Fruit fly (Drosophila melanogaster): ENCODE data around the gene CG42597.

The CG42597 gene

dm6 chr2L:22018861-22019270 lies 46.3 kb downstream of the CG42597 start, which contains the start of gene tio (continued):
- peak; percentile 51 for TF ChIP-seq Side (GFP tag; optimal IDR thresholded peaks at IDR 0.05)
- TF ChIP-seq Camta (GFP tag; optimal IDR thresholded peaks at IDR 0.05): no peak
- TF ChIP-seq dm (GFP tag; optimal IDR thresholded peaks at IDR 0.05): no peak
- no peak for TF ChIP-seq her (GFP tag; optimal IDR thresholded peaks at IDR 0.05)
- no peak for TF ChIP-seq CG10654 (GFP tag; optimal IDR thresholded peaks at IDR 0.05)
- TF ChIP-seq CG4360 (GFP tag; IDR thresholded peaks at IDR 0.05): no peak
- TF ChIP-seq br (optimal IDR thresholded peaks at IDR 0.05): no peak
- no peak for TF ChIP-seq CG18262 (tag; optimal IDR thresholded peaks at IDR 0.05)
- TF ChIP-seq bsh (GFP tag; optimal IDR thresholded peaks at IDR 0.05): peak in 1 of 2 experiments; percentile 16
- no peak for TF ChIP-seq nmo (GFP tag; optimal IDR thresholded peaks at IDR 0.05)
- TF ChIP-seq Usf (GFP tag; optimal IDR thresholded peaks at IDR 0.05): no peak
- TF ChIP-seq tx (GFP tag; optimal IDR thresholded peaks at IDR 0.05): no peak
- no peak for TF ChIP-seq zfh1 (GFP tag; IDR thresholded peaks at IDR 0.05)
- no peak for TF ChIP-seq CG2678 (tag; optimal IDR thresholded peaks at IDR 0.05)
- peak; percentile 32 for TF ChIP-seq Neu2 (GFP tag; optimal IDR thresholded peaks at IDR 0.05; ENCODE audit: borderline replicate concordance)
- TF ChIP-seq ac (GFP tag; optimal IDR thresholded peaks at IDR 0.05): peak; percentile 67
- TF ChIP-seq Ets65A (GFP tag): no peak
- TF ChIP-seq CG17912 (GFP tag; optimal IDR thresholded peaks at IDR 0.05): no peak
- TF ChIP-seq CG14014 (GFP tag; IDR thresholded peaks at IDR 0.05): no peak
- no peak for TF ChIP-seq Dfd (GFP tag; optimal IDR thresholded peaks at IDR 0.05)
- no peak for TF ChIP-seq CG10274 (GFP tag; optimal IDR thresholded peaks at IDR 0.05)
- TF ChIP-seq ro (GFP tag; IDR thresholded peaks at IDR 0.05): no peak
- no peak for TF ChIP-seq pho (GFP tag; optimal IDR thresholded peaks at IDR 0.05)
- no peak for TF ChIP-seq B-H1 (GFP tag; IDR thresholded peaks at IDR 0.05)
- no peak for TF ChIP-seq croc (GFP tag; conservative IDR thresholded peaks at IDR 0.05)
- no peak for TF ChIP-seq CG13624 (GFP tag; optimal IDR thresholded peaks at IDR 0.05)
- peak; percentile 81 for TF ChIP-seq Nf-YC (tag; optimal IDR thresholded peaks at IDR 0.05)
- no peak for TF ChIP-seq esg (GFP tag; conservative IDR thresholded peaks at IDR 0.05)
- TF ChIP-seq CG11696 (GFP tag; IDR thresholded peaks at IDR 0.05): no peak
- TF ChIP-seq seq (GFP tag; IDR thresholded peaks at IDR 0.05): no peak
- TF ChIP-seq Spps (tag; optimal IDR thresholded peaks at IDR 0.05): no peak
- TF ChIP-seq CG7839 (tag; optimal IDR thresholded peaks at IDR 0.05): no peak
- no peak for TF ChIP-seq Mad (GFP tag; optimal IDR thresholded peaks at IDR 0.05)
- no peak for TF ChIP-seq CG8478 (optimal IDR thresholded peaks at IDR 0.05)
- TF ChIP-seq maf-S (GFP tag; optimal IDR thresholded peaks at IDR 0.05): no peak
- no peak for TF ChIP-seq pnt (GFP tag; optimal IDR thresholded peaks at IDR 0.05)
- no peak for TF ChIP-seq usp (GFP tag; optimal IDR thresholded peaks at IDR 0.05)
- no peak for TF ChIP-seq Ets97D (GFP tag; optimal IDR thresholded peaks at IDR 0.05)
- TF ChIP-seq trh (GFP tag; optimal IDR thresholded peaks at IDR 0.05): no peak
- TF ChIP-seq CG12236 (GFP tag; optimal IDR thresholded peaks at IDR 0.05): no peak
- no peak for TF ChIP-seq wor (GFP tag; IDR thresholded peaks at IDR 0.05)
- TF ChIP-seq Antp (GFP tag; optimal IDR thresholded peaks at IDR 0.05): no peak
- TF ChIP-seq NFAT (GFP tag; IDR thresholded peaks at IDR 0.05): no peak
- TF ChIP-seq MBD-R2 (GFP tag; IDR thresholded peaks at IDR 0.05): no peak
- no peak for TF ChIP-seq CG9727 (GFP tag; optimal IDR thresholded peaks at IDR 0.05)
- no peak for TF ChIP-seq CoRest (tag; optimal IDR thresholded peaks at IDR 0.05)
- peak; percentile 43 for TF ChIP-seq HLHmδ (GFP tag; optimal IDR thresholded peaks at IDR 0.05)
- TF ChIP-seq CG12104 (GFP tag; optimal IDR thresholded peaks at IDR 0.05): no peak
- TF ChIP-seq CHES-1-like (GFP tag; optimal IDR thresholded peaks at IDR 0.05): no peak
- TF ChIP-seq CG12299 (tag; optimal IDR thresholded peaks at IDR 0.05): no peak
- no peak for TF ChIP-seq fru (optimal IDR thresholded peaks at IDR 0.05)
- no peak for TF ChIP-seq CG3838 (GFP tag; optimal IDR thresholded peaks at IDR 0.05)
- no peak for TF ChIP-seq CG12219 (GFP tag; optimal IDR thresholded peaks at IDR 0.05)
- TF ChIP-seq CG2129 (GFP tag; IDR thresholded peaks at IDR 0.05; ENCODE audit: partially characterized antibody): peak; percentile 26; the same call in 1 of the 2 replicates
- no peak for TF ChIP-seq fu2 (GFP tag; optimal IDR thresholded peaks at IDR 0.05)
